Worm (Caenorhabditis elegans) whole organism, L2 larva: Measurements from ENCODE around the gene mtm-9.

Experiments
- ama-1 ChIP-seq: fragments of 150-350 bp; optimal IDR thresholded peaks from 2 replicates; lab custom pipeline; 2018; ENCODE audit warnings: inconsistent platforms
- blmp-1 ChIP-seq: sonication (generic microtip); optimal IDR thresholded peaks from 2 replicates; lab custom pipeline; 2017; ENCODE audit warnings: missing genetic modification characterization, mild to moderate bottlenecking, missing compliant biosample characterization, antibody characterized with exemption, moderate library complexity; ENCODE audit not compliant: insufficient read depth
- crh-2 ChIP-seq: sonication (generic microtip); optimal IDR thresholded peaks from 2 replicates; lab custom pipeline; 2017; ENCODE audit warnings: missing biosample characterization, missing genetic modification characterization
- egl-27 ChIP-seq: sonication (generic microtip); optimal IDR thresholded peaks from 3 replicates; lab custom pipeline; 2017; ENCODE audit warnings: missing biosample characterization, missing genetic modification reagents, missing genetic modification characterization
- elt-1 ChIP-seq: fragments of 150-350 bp; optimal IDR thresholded peaks from 2 replicates; lab custom pipeline; 2014; ENCODE audit warnings: missing biosample characterization, missing genetic modification characterization
- elt-3 ChIP-seq: sonication (generic microtip); optimal IDR thresholded peaks from 2 replicates; lab custom pipeline; 2017; ENCODE audit warnings: missing biosample characterization, missing genetic modification characterization
- fos-1 ChIP-seq: fragments of 150-350 bp; optimal IDR thresholded peaks from 2 replicates; lab custom pipeline; 2014; ENCODE audit warnings: missing biosample characterization, missing genetic modification characterization
- lsy-2 ChIP-seq, 2 experiments: fragments of 150-350 bp in 1 of 2; sonication (generic microtip) in 1 of 2; optimal IDR thresholded peaks; 2 replicates each; lab custom pipeline; 2014 to 2017; ENCODE audit warnings: missing biosample characterization in 2 of 2, missing genetic modification characterization in 2 of 2
- mab-5 ChIP-seq: fragments of 150-350 bp; optimal IDR thresholded peaks from 2 replicates; lab custom pipeline; 2014; ENCODE audit warnings: missing biosample characterization, missing genetic modification characterization
- nhr-25 ChIP-seq: fragments of 150-350 bp; sonication (generic microtip); optimal IDR thresholded peaks from 3 replicates; lab custom pipeline; 2014; ENCODE audit warnings: missing biosample characterization, missing genetic modification characterization
- ztf-1 ChIP-seq: fragments of 200-800 bp; sonication (Bioruptor generic); conservative IDR thresholded peaks from 2 replicates; pipeline ENCODE4 v1.3.6; 2022; ENCODE audit warnings: missing genetic modification characterization, missing compliant biosample characterization

- no peak for TF ChIP-seq blmp-1
- no peak for TF ChIP-seq egl-27 (tag; lab: Kevin White, UChicago)
- no peak for TF ChIP-seq elt-1
- no peak for TF ChIP-seq ama-1 (lab: Kevin White, UChicago)
- TF ChIP-seq fos-1 (tag; lab: Kevin White, UChicago), result no peak
- no peak for TF ChIP-seq nhr-25 (tag; lab: Kevin White, UChicago)
- TF ChIP-seq crh-2 (tag; lab: Kevin White, UChicago), result no peak
- TF ChIP-seq elt-3 (tag; lab: Kevin White, UChicago), result no peak
- TF ChIP-seq ztf-1, result no peak
- no peak for TF ChIP-seq lsy-2 (tag; optimal IDR thresholded peaks at IDR 0.05; lab: Kevin White, UChicago)
- no peak for TF ChIP-seq mab-5 (tag; lab: Kevin White, UChicago)
Observed at ce11 chrV:3789770-3790169, 46.4 kb downstream of the mtm-9 start, which contains the start of gene R08F11.7.
